Fruit fly (Drosophila melanogaster): ENCODE results near the gene CG43400.

Gene CG43400

dm6 chr2L:8466643-8467042 is 23.9 kb upstream of the CG43400 start, which contains the start of gene dachs:
Gene dachs, plus strand, starts transcription at chr2L:8466817.
- TF ChIP-seq bab1 (GFP tag; optimal IDR thresholded peaks at IDR 0.05), result no peak
- TF ChIP-seq Clk (GFP tag; optimal IDR thresholded peaks at IDR 0.05), result no peak
- no peak for TF ChIP-seq CG12768 (GFP tag; optimal IDR thresholded peaks at IDR 0.05)
- no peak for TF ChIP-seq cnc (optimal IDR thresholded peaks at IDR 0.05)
- TF ChIP-seq CG11617 (GFP tag; optimal IDR thresholded peaks at IDR 0.05), result no peak
- no peak for TF ChIP-seq cic (GFP tag; optimal IDR thresholded peaks at IDR 0.05)
- TF ChIP-seq CG1620 (GFP tag; optimal IDR thresholded peaks at IDR 0.05), result no peak
- TF ChIP-seq Crg-1 (GFP tag; optimal IDR thresholded peaks at IDR 0.05), result no peak
- no peak for TF ChIP-seq ovo (GFP tag; optimal IDR thresholded peaks at IDR 0.05)
- no peak for TF ChIP-seq CG14711 (tag; optimal IDR thresholded peaks at IDR 0.05)
- TF ChIP-seq Hr96 (GFP tag; optimal IDR thresholded peaks at IDR 0.05), result no peak
- TF ChIP-seq CG7101 (tag; optimal IDR thresholded peaks at IDR 0.05), result no peak
- TF ChIP-seq kay (GFP tag; ENCODE audit: borderline replicate concordance), result no peak
- TF ChIP-seq CG33017 (tag; optimal IDR thresholded peaks at IDR 0.05), result no peak
- TF ChIP-seq pad (GFP tag; optimal IDR thresholded peaks at IDR 0.05), result no peak
- TF ChIP-seq tj (GFP tag; optimal IDR thresholded peaks at IDR 0.05), result no peak
- TF ChIP-seq toe (GFP tag; optimal IDR thresholded peaks at IDR 0.05), result no peak
- no peak for TF ChIP-seq Mnt (GFP tag; optimal IDR thresholded peaks at IDR 0.05)
- TF ChIP-seq CG5204 (GFP tag; optimal IDR thresholded peaks at IDR 0.05), result no peak
- TF ChIP-seq CG7045 (GFP tag; optimal IDR thresholded peaks at IDR 0.05), result no peak

dm6 chr2L:8468929-8469681 is 21.4 kb upstream of the CG43400 start:
- no peak for TF ChIP-seq CG1620 (GFP tag; optimal IDR thresholded peaks at IDR 0.05)
- no peak for TF ChIP-seq Hr96 (GFP tag; optimal IDR thresholded peaks at IDR 0.05)
- TF ChIP-seq CG5204 (GFP tag; optimal IDR thresholded peaks at IDR 0.05), result no peak
- no peak for TF ChIP-seq CG12768 (GFP tag; optimal IDR thresholded peaks at IDR 0.05)
- TF ChIP-seq CG33017 (tag; optimal IDR thresholded peaks at IDR 0.05), result no peak
- no peak for TF ChIP-seq CG14711 (tag; optimal IDR thresholded peaks at IDR 0.05)
- no peak for TF ChIP-seq Mnt (GFP tag; optimal IDR thresholded peaks at IDR 0.05)
- TF ChIP-seq pad (GFP tag; optimal IDR thresholded peaks at IDR 0.05), result no peak
- TF ChIP-seq CG7101 (tag; optimal IDR thresholded peaks at IDR 0.05), result no peak

dm6 chr2L:8471667-8472066 is 18.9 kb upstream of the CG43400 start:
- TF ChIP-seq CG5204 (GFP tag; optimal IDR thresholded peaks at IDR 0.05) (no peak), kay (GFP tag; ENCODE audit: borderline replicate concordance) (peak; percentile 20)

dm6 chr2L:8473448-8473847 is 17.1 kb upstream of the CG43400 start:
- TF ChIP-seq cic (GFP tag; optimal IDR thresholded peaks at IDR 0.05) (no peak), CG11617 (GFP tag; optimal IDR thresholded peaks at IDR 0.05) (no peak), Hr96 (GFP tag; optimal IDR thresholded peaks at IDR 0.05) (no peak), cnc (optimal IDR thresholded peaks at IDR 0.05) (no peak), Mnt (GFP tag; optimal IDR thresholded peaks at IDR 0.05) (no peak), CG5204 (GFP tag; optimal IDR thresholded peaks at IDR 0.05) (no peak), CG7045 (GFP tag; optimal IDR thresholded peaks at IDR 0.05) (no peak), CG7101 (tag; optimal IDR thresholded peaks at IDR 0.05) (no peak), toe (GFP tag; optimal IDR thresholded peaks at IDR 0.05) (no peak), bab1 (GFP tag; optimal IDR thresholded peaks at IDR 0.05) (no peak), CG33017 (tag; optimal IDR thresholded peaks at IDR 0.05) (no peak), pad (GFP tag; optimal IDR thresholded peaks at IDR 0.05) (no peak), Crg-1 (GFP tag; optimal IDR thresholded peaks at IDR 0.05) (no peak), Clk (GFP tag; optimal IDR thresholded peaks at IDR 0.05) (no peak), CG14711 (tag; optimal IDR thresholded peaks at IDR 0.05) (no peak), CG1620 (GFP tag; optimal IDR thresholded peaks at IDR 0.05) (no peak), CG12768 (GFP tag; optimal IDR thresholded peaks at IDR 0.05) (no peak), ovo (GFP tag; optimal IDR thresholded peaks at IDR 0.05) (no peak)

- TF ChIP-seq Crg-1 (GFP tag; optimal IDR thresholded peaks at IDR 0.05) (no peak), Clk (GFP tag; optimal IDR thresholded peaks at IDR 0.05) (no peak), CG5204 (GFP tag; optimal IDR thresholded peaks at IDR 0.05) (no peak), pad (GFP tag; optimal IDR thresholded peaks at IDR 0.05) (no peak)
Observed at dm6 chr2L:8477049-8477448, 13.5 kb upstream of the CG43400 start, which contains the start of gene CheA29a. Gene CheA29a, plus strand, starts transcription at chr2L:8477349.

- TF ChIP-seq toe (GFP tag; optimal IDR thresholded peaks at IDR 0.05), result no peak
- TF ChIP-seq cnc (optimal IDR thresholded peaks at IDR 0.05), result no peak
Observed at dm6 chr2L:8477971-8478370, 12.6 kb upstream of the CG43400 start.

dm6 chr2L:8478379-8478778 is 12.2 kb upstream of the CG43400 start:
- TF ChIP-seq CG33017 (tag; optimal IDR thresholded peaks at IDR 0.05) (no peak), CG11617 (GFP tag; optimal IDR thresholded peaks at IDR 0.05) (no peak), Clk (GFP tag; optimal IDR thresholded peaks at IDR 0.05) (no peak), Mnt (GFP tag; optimal IDR thresholded peaks at IDR 0.05) (no peak), ovo (GFP tag; optimal IDR thresholded peaks at IDR 0.05) (no peak), Hr96 (GFP tag; optimal IDR thresholded peaks at IDR 0.05) (no peak), tj (GFP tag; optimal IDR thresholded peaks at IDR 0.05) (no peak), CG7045 (GFP tag; optimal IDR thresholded peaks at IDR 0.05) (no peak), bab1 (GFP tag; optimal IDR thresholded peaks at IDR 0.05) (no peak), cic (GFP tag; optimal IDR thresholded peaks at IDR 0.05) (no peak), CG14711 (tag; optimal IDR thresholded peaks at IDR 0.05) (no peak), cnc (optimal IDR thresholded peaks at IDR 0.05) (no peak), CG7101 (tag; optimal IDR thresholded peaks at IDR 0.05) (no peak), CG1620 (GFP tag; optimal IDR thresholded peaks at IDR 0.05) (no peak)
